Fruit fly (Drosophila melanogaster): ENCODE results near the gene COX5A.

- no peak for TF ChIP-seq Myc (optimal IDR thresholded peaks at IDR 0.05)
- TF ChIP-seq h (optimal IDR thresholded peaks at IDR 0.05): no peak
- no peak for TF ChIP-seq ttk (optimal IDR thresholded peaks at IDR 0.05)
Measured at dm6 chr3R:11849378-11850249, 30.5 kb downstream of the COX5A start.

All from Kc167 (cell line).